Worm (Caenorhabditis elegans) whole organism, young adult: ENCODE data around the gene esyt-2.

Source experiments
- B0019.2 ChIP-seq: fragments of 200-800 bp; sonication (Bioruptor generic); conservative IDR thresholded peaks from 2 replicates; pipeline ENCODE4 v1.3.6; 2022; ENCODE audit warnings: missing genetic modification reagents, missing genetic modification characterization, missing compliant biosample characterization
- D2030.7 ChIP-seq: fragments of 200-800 bp; sonication (Bioruptor generic); IDR thresholded peaks from 2 replicates; pipeline ENCODE4 v1.3.6; 2022; ENCODE audit warnings: missing genetic modification reagents, missing genetic modification characterization, missing compliant biosample characterization
- F33H1.4 ChIP-seq: fragments of 200-800 bp; sonication (Bioruptor generic); IDR thresholded peaks from 2 replicates; pipeline ENCODE4 v1.3.6; 2022; ENCODE audit warnings: missing genetic modification reagents, missing genetic modification characterization, missing compliant biosample characterization
- F49E8.2 ChIP-seq: sonication (generic microtip); optimal IDR thresholded peaks from 3 replicates; lab custom pipeline; 2017; ENCODE audit warnings: missing genetic modification characterization, mild to moderate bottlenecking, missing compliant biosample characterization, antibody characterized with exemption, moderate library complexity; ENCODE audit not compliant: insufficient read depth
- F52B5.7 ChIP-seq: sonication (generic microtip); optimal IDR thresholded peaks from 2 replicates; lab custom pipeline; 2016; ENCODE audit warnings: mild to moderate bottlenecking, missing genetic modification characterization, missing compliant biosample characterization
- F55B11.4 ChIP-seq: sonication (generic microtip); optimal IDR thresholded peaks from 2 replicates; lab custom pipeline; 2016; ENCODE audit warnings: missing compliant biosample characterization, missing genetic modification characterization, borderline replicate concordance; ENCODE audit not compliant: insufficient read depth
- Y53G8AR.9 ChIP-seq: fragments of 200-800 bp; sonication (Bioruptor generic); conservative IDR thresholded peaks from 2 replicates; pipeline ENCODE4 v1.3.6; 2022; ENCODE audit warnings: missing genetic modification reagents, missing genetic modification characterization, missing compliant biosample characterization
- Y56A3A.18 ChIP-seq: fragments of 200-800 bp; sonication (Bioruptor generic); IDR thresholded peaks from 2 replicates; pipeline ENCODE4 v1.3.6; 2022; ENCODE audit warnings: missing genetic modification reagents, missing genetic modification characterization, missing compliant biosample characterization
- Y67H2A.10 ChIP-seq: fragments of 200-800 bp; sonication (Bioruptor generic); conservative IDR thresholded peaks from 2 replicates; pipeline ENCODE4 v1.3.6; 2022; ENCODE audit warnings: missing genetic modification reagents, missing genetic modification characterization, missing compliant biosample characterization
- Y79H2A.3 ChIP-seq: fragments of 200-800 bp; sonication (Bioruptor generic); conservative IDR thresholded peaks from 2 replicates; pipeline ENCODE4 v1.3.6; 2022; ENCODE audit warnings: missing genetic modification reagents, missing genetic modification characterization, missing compliant biosample characterization
- ZK185.1 ChIP-seq: sonication (generic microtip); optimal IDR thresholded peaks from 2 replicates; lab custom pipeline; 2016; ENCODE audit warnings: mild to moderate bottlenecking, missing genetic modification characterization, missing compliant biosample characterization; ENCODE audit not compliant: poor library complexity, severe bottlenecking
- akir-1 ChIP-seq: fragments of 200-800 bp; sonication (Bioruptor generic); optimal IDR thresholded peaks from 2 replicates; lab custom pipeline; 2018; ENCODE audit warnings: mild to moderate bottlenecking, missing genetic modification characterization, moderate library complexity, missing compliant biosample characterization
- attf-5 ChIP-seq: fragments of 200-800 bp; sonication (Bioruptor generic); optimal IDR thresholded peaks from 2 replicates; lab custom pipeline; 2018; ENCODE audit warnings: mild to moderate bottlenecking, missing genetic modification characterization, missing compliant biosample characterization
- ccch-3 ChIP-seq: fragments of 200-800 bp; sonication (Bioruptor generic); optimal IDR thresholded peaks from 2 replicates; lab custom pipeline; 2018; ENCODE audit warnings: mild to moderate bottlenecking, missing genetic modification characterization, missing compliant biosample characterization
- ceh-27 ChIP-seq: fragments of 200-800 bp; sonication (Bioruptor generic); optimal IDR thresholded peaks from 2 replicates; lab custom pipeline; 2018; ENCODE audit warnings: mild to moderate bottlenecking, missing genetic modification characterization, moderate library complexity, missing compliant biosample characterization
- ceh-58 ChIP-seq: fragments of 200-800 bp; sonication (Bioruptor generic); IDR thresholded peaks from 2 replicates; pipeline ENCODE4 v1.3.6; 2022; ENCODE audit warnings: missing genetic modification characterization, missing compliant biosample characterization
- ceh-91 ChIP-seq: fragments of 200-800 bp; sonication (Bioruptor generic); IDR thresholded peaks from 2 replicates; pipeline ENCODE4 v1.3.6; 2022; ENCODE audit warnings: missing genetic modification reagents, missing genetic modification characterization, missing compliant biosample characterization
- chd-7 ChIP-seq: sonication (generic microtip); optimal IDR thresholded peaks from 2 replicates; lab custom pipeline; 2016; ENCODE audit warnings: mild to moderate bottlenecking, missing genetic modification characterization, moderate library complexity, missing compliant biosample characterization
- dox-1 ChIP-seq: fragments of 200-800 bp; sonication (Bioruptor generic); IDR thresholded peaks from 2 replicates; pipeline ENCODE4 v1.3.6; 2022; ENCODE audit warnings: missing genetic modification reagents, missing genetic modification characterization, missing compliant biosample characterization
- egl-44 ChIP-seq: fragments of 200-800 bp; sonication (Bioruptor generic); IDR thresholded peaks from 2 replicates; pipeline ENCODE4 v1.3.6; 2022; ENCODE audit warnings: missing genetic modification reagents, missing genetic modification characterization, missing compliant biosample characterization
- egrh-3 ChIP-seq: fragments of 200-800 bp; sonication (Bioruptor generic); IDR thresholded peaks from 2 replicates; pipeline ENCODE4 v1.3.6; 2022; ENCODE audit warnings: missing genetic modification reagents, missing genetic modification characterization, missing compliant biosample characterization
- fkh-3 ChIP-seq: sonication (generic microtip); optimal IDR thresholded peaks from 2 replicates; lab custom pipeline; 2016; ENCODE audit warnings: mild to moderate bottlenecking, missing genetic modification characterization, missing compliant biosample characterization
- hrde-1 ChIP-seq: sonication (generic microtip); optimal IDR thresholded peaks from 2 replicates; lab custom pipeline; 2016; ENCODE audit warnings: missing genetic modification characterization, mild to moderate bottlenecking, missing compliant biosample characterization, moderate library complexity, missing genotype, missing genetic modification reagents, borderline replicate concordance
- let-526 ChIP-seq: fragments of 200-800 bp; sonication (Bioruptor generic); IDR thresholded peaks from 2 replicates; pipeline ENCODE4 v1.3.6; 2022; ENCODE audit warnings: missing genetic modification reagents, missing genetic modification characterization, missing compliant biosample characterization
- lin-26 ChIP-seq: fragments of 200-800 bp; sonication (Bioruptor generic); IDR thresholded peaks from 2 replicates; pipeline ENCODE4 v1.3.6; 2022; ENCODE audit warnings: missing genetic modification reagents, missing genetic modification characterization, missing compliant biosample characterization
- lin-54 ChIP-seq: fragments of 200-800 bp; sonication (Bioruptor generic); optimal IDR thresholded peaks from 2 replicates; lab custom pipeline; 2018; ENCODE audit warnings: mild to moderate bottlenecking, missing genetic modification characterization, missing compliant biosample characterization
- lir-1 ChIP-seq: fragments of 200-800 bp; sonication (Bioruptor generic); conservative IDR thresholded peaks from 2 replicates; pipeline ENCODE4 v1.3.6; 2022; ENCODE audit warnings: missing genetic modification reagents, missing genetic modification characterization, missing compliant biosample characterization
- madf-10 ChIP-seq: sonication (generic microtip); optimal IDR thresholded peaks from 2 replicates; lab custom pipeline; 2016; ENCODE audit warnings: mild to moderate bottlenecking, missing genetic modification characterization, missing compliant biosample characterization
- mel-28 ChIP-seq: sonication (generic microtip); optimal IDR thresholded peaks from 2 replicates; lab custom pipeline; 2016; ENCODE audit warnings: borderline replicate concordance, mild to moderate bottlenecking, missing genetic modification characterization, missing compliant biosample characterization
- mxl-1 ChIP-seq: sonication (generic microtip); optimal IDR thresholded peaks from 2 replicates; lab custom pipeline; 2016; ENCODE audit warnings: missing genetic modification characterization, missing compliant biosample characterization
- nhr-179 ChIP-seq: sonication (generic microtip); optimal IDR thresholded peaks from 2 replicates; lab custom pipeline; 2016; ENCODE audit warnings: mild to moderate bottlenecking, missing genetic modification characterization, missing compliant biosample characterization
- pbrm-1 ChIP-seq: fragments of 200-800 bp; sonication (Bioruptor generic); IDR thresholded peaks from 2 replicates; pipeline ENCODE4 v1.3.6; 2022; ENCODE audit warnings: missing genetic modification reagents, missing genetic modification characterization, missing compliant biosample characterization
- rec-8 ChIP-seq, 2 experiments: sonication (generic microtip); optimal IDR thresholded peaks; 2 replicates each; lab custom pipeline; 2016; ENCODE audit warnings: mild to moderate bottlenecking in 2 of 2, missing genetic modification characterization in 2 of 2, missing genetic modification reagents in 2 of 2, missing genotype in 2 of 2, missing biosample characterization in 1 of 2, missing compliant biosample characterization in 1 of 2, moderate library complexity in 1 of 2
- repo-1 ChIP-seq: sonication (generic microtip); optimal IDR thresholded peaks from 2 replicates; lab custom pipeline; 2017; ENCODE audit warnings: mild to moderate bottlenecking, missing genetic modification characterization, missing compliant biosample characterization
- snpc-1.3 ChIP-seq: sonication (generic microtip); optimal IDR thresholded peaks from 2 replicates; lab custom pipeline; 2017; ENCODE audit warnings: missing genetic modification characterization, mild to moderate bottlenecking, missing compliant biosample characterization, antibody characterized with exemption, moderate library complexity, missing genotype, missing genetic modification reagents; ENCODE audit not compliant: insufficient read depth
- snpc-3.4 ChIP-seq: sonication (generic microtip); optimal IDR thresholded peaks from 2 replicates; lab custom pipeline; 2017; ENCODE audit warnings: missing genetic modification characterization, mild to moderate bottlenecking, missing compliant biosample characterization, antibody characterized with exemption, moderate library complexity, missing genotype, missing genetic modification reagents
- snpc-4 ChIP-seq, 5 experiments: fragments of 150-350 bp in 1 of 5; sonication (generic microtip) in 4 of 5; optimal IDR thresholded peaks; 2 replicates each; lab custom pipeline; 2014 to 2018; ENCODE audit warnings: missing genetic modification characterization in 5 of 5, missing biosample characterization in 3 of 5, antibody characterized with exemption in 2 of 5, mild to moderate bottlenecking in 2 of 5, missing compliant biosample characterization in 2 of 5, missing genotype in 2 of 5, moderate library complexity in 2 of 5, missing genetic modification reagents in 1 of 5
- somi-1 ChIP-seq: fragments of 200-800 bp; sonication (Bioruptor generic); optimal IDR thresholded peaks from 2 replicates; lab custom pipeline; 2018; ENCODE audit warnings: mild to moderate bottlenecking, missing genetic modification characterization, missing compliant biosample characterization
- tlf-1 ChIP-seq: fragments of 200-800 bp; sonication (Bioruptor generic); optimal IDR thresholded peaks from 2 replicates; lab custom pipeline; 2018; ENCODE audit warnings: mild to moderate bottlenecking, missing genetic modification characterization, missing compliant biosample characterization
- zfh-2 ChIP-seq: fragments of 200-800 bp; sonication (Bioruptor generic); conservative IDR thresholded peaks from 2 replicates; pipeline ENCODE4 v1.3.6; 2022; ENCODE audit warnings: missing genetic modification reagents, missing genetic modification characterization, missing compliant biosample characterization
- ztf-18 ChIP-seq: sonication (generic microtip); optimal IDR thresholded peaks from 2 replicates; lab custom pipeline; 2016; ENCODE audit warnings: missing genotype, mild to moderate bottlenecking, missing genetic modification characterization, missing compliant biosample characterization

The esyt-2 gene

DNA sequence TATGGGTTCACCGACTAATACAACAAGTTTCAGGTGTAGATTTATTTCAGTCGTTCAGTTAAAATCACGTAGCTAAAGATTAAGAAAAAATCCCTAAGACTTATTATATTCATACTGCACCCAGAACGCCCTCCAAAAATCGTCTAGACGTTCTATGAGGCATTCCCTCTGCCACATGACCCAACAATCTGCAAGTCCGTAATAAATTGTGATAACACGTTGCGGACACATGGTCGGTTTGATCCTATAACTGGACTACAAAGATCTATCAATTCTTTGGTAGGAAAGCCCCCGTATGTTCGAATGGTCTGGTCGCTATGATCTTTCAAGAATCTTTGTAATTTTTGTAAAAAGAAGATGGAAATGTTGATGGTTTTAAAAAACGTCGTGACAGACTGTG, 14.8 kb downstream of the esyt-2 start:
- TF ChIP-seq ztf-18 (tag; lab: Kevin White, UChicago) (no peak), ZK185.1 (tag; lab: Kevin White, UChicago) (no peak), let-526 (GFP tag; lab: Robert Waterston, UW) (no peak), pbrm-1 (GFP tag; lab: Robert Waterston, UW) (no peak), mel-28 (no peak), egrh-3 (no peak), attf-5 (no peak), rec-8 (tag; optimal IDR thresholded peaks at IDR 0.05; lab: Kevin White, UChicago) (no peak), Y56A3A.18 (GFP tag; lab: Robert Waterston, UW) (no peak), ceh-91 (GFP tag; lab: Robert Waterston, UW) (no peak), mxl-1 (tag; lab: Kevin White, UChicago) (no peak), lin-26 (no peak), somi-1 (no peak), B0019.2 (no peak), ccch-3 (no peak), ceh-27 (GFP tag; lab: Kevin White, UChicago) (no peak)
- TF ChIP-seq, all 124 proteins: peak for 0

DNA sequence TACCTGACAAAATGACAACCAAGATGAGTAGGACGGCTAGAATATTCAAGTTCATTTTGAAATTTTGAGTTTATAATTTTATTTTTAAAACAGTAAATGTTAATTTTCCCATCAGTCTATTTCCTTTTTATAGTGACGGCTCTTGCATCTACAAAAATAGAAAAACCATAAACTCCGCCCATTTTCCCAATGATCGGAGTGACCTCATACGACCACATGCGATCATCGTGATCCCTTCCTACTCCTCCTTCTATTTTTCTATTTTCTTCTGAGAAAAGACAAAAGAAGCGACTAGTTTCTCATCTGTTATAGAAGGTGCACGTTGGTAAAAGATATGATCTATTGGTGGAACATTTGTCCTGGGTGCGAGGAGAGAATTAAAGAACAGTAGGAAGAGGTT, 15.3 kb downstream of the esyt-2 start, which contains the start of gene C23G10.11:
TSS of gene C23G10.11 (minus strand) at position 101 of the 400 bp plus-strand sequence.
- TF ChIP-seq fkh-3 (tag; lab: Kevin White, UChicago) (no peak), tlf-1 (GFP tag; lab: Kevin White, UChicago) (no peak), lin-26 (no peak), F55B11.4 (tag; lab: Kevin White, UChicago) (no peak), egl-44 (no peak), somi-1 (no peak), let-526 (GFP tag; lab: Robert Waterston, UW) (no peak), dox-1 (GFP tag; lab: Robert Waterston, UW) (no peak), Y67H2A.10 (GFP tag; lab: Robert Waterston, UW) (no peak), F52B5.7 (tag; lab: Kevin White, UChicago) (no peak), pbrm-1 (GFP tag; lab: Robert Waterston, UW) (no peak), ztf-18 (tag; lab: Kevin White, UChicago) (no peak), snpc-1.3 (tag; lab: Kevin White, UChicago) (no peak), snpc-4 (GFP tag; optimal IDR thresholded peaks at IDR 0.05; lab: Kevin White, UChicago) (no peak), snpc-4 (tag; optimal IDR thresholded peaks at IDR 0.05; lab: Kevin White, UChicago) (no peak), nhr-179 (tag; lab: Kevin White, UChicago) (no peak), attf-5 (no peak), zfh-2 (GFP tag; lab: Robert Waterston, UW) (no peak), F33H1.4 (GFP tag; lab: Robert Waterston, UW) (no peak), chd-7 (tag; lab: Kevin White, UChicago) (no peak), Y53G8AR.9 (GFP tag; lab: Robert Waterston, UW) (no peak)

DNA sequence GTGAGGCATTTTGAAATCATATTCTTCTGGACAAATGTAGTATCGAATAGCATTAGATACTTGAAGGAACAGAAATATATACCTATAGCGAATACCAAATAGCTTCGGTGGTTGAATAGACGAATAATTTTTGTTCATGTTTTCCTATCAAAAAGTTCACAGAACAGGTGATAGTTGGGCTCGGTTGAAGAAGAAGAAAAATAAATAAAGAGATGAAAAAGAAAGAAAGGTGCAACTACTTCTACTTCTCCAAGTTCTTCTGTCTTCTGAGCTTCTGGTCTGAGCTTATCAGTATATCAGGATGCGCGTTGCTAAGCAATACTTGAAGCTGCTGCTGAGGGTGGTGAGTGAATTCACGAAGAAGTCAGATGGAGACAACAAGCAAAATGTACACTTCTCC, 16.9 kb downstream of the esyt-2 start, which contains the start of gene C23G10.10:
TSS of gene C23G10.10 (minus strand) at position 101 of the 400 bp plus-strand sequence.
- no peak for TF ChIP-seq akir-1 (GFP tag; lab: Kevin White, UChicago)

DNA sequence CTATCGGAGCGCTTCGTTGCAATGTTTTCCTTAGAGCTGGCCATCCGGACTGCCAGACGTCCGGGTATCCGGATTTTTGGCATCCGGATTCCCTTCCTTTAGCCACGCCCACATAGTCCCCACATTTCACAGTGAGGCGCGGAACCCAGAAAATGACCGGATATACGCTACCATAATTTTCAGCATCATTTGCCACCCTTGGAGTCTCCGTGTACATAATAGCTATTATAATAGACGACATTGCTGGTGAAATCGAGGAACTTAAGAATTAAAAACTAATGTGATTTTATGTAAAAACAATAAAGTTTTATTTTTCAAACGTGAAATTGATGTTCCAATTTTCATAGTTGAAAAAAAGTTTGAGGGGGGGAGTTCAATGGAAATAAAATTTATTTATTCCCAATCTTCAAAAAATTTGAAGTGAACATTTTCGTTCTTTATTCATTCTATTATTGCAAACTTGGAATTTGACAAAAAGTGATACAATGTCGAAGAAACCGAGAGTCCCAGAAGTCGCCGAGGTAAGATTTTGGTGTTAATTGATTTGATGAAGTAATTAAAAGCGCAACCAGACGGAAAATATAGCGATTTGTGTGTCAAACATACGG, 20.5 kb downstream of the esyt-2 start:
- TF ChIP-seq madf-10 (tag; lab: Kevin White, UChicago), result no peak
- TF ChIP-seq D2030.7, result peak; percentile 80
- TF ChIP-seq F55B11.4 (tag; lab: Kevin White, UChicago), result no peak
- peak; percentile 21 for TF ChIP-seq repo-1 (tag; lab: Kevin White, UChicago)
- TF ChIP-seq hrde-1, result peak; percentile 85
- 0 out of 2 replicates have a peak, but pooled peaks have one; percentile 9 for TF ChIP-seq lir-1 (GFP tag; lab: Robert Waterston, UW)
- TF ChIP-seq chd-7 (tag; lab: Kevin White, UChicago), result peak; percentile 32
- TF ChIP-seq ztf-18 (tag; lab: Kevin White, UChicago), result peak; percentile 67
- TF ChIP-seq lin-54 (GFP tag; lab: Kevin White, UChicago), result peak; percentile 12
- no peak for TF ChIP-seq ceh-58 (GFP tag; lab: Robert Waterston, UW)
- no peak for TF ChIP-seq Y79H2A.3 (GFP tag; lab: Robert Waterston, UW)
- TF ChIP-seq F33H1.4 (GFP tag; lab: Robert Waterston, UW), result peak; percentile 35; the same call in 1 of the 2 replicates
- TF ChIP-seq snpc-3.4 (tag; lab: Kevin White, UChicago), result peak; percentile 69
- peak; percentile 83 for TF ChIP-seq F49E8.2 (tag; lab: Kevin White, UChicago)
